Worm (Caenorhabditis elegans) whole organism, L3 larva: ENCODE results near the gene Y75B12A.2.

Experiments used
- R02D3.7 ChIP-seq: fragments of 150-350 bp; optimal IDR thresholded peaks from 2 replicates; lab custom pipeline; 2014; ENCODE audit warnings: missing biosample characterization, missing genetic modification characterization
- aly-2 ChIP-seq: fragments of 150-350 bp; optimal IDR thresholded peaks from 2 replicates; lab custom pipeline; 2014; ENCODE audit warnings: missing biosample characterization, missing genetic modification characterization
- ama-1 ChIP-seq: fragments of 150-350 bp; optimal IDR thresholded peaks from 2 replicates; lab custom pipeline; 2018
- ceh-16 ChIP-seq: sonication (generic microtip); optimal IDR thresholded peaks from 2 replicates; lab custom pipeline; 2017; ENCODE audit warnings: missing biosample characterization, missing genetic modification characterization
- ceh-28 ChIP-seq: fragments of 150-350 bp; optimal IDR thresholded peaks from 2 replicates; lab custom pipeline; 2014; ENCODE audit warnings: missing biosample characterization, missing genetic modification reagents, missing genetic modification characterization
- ceh-82 ChIP-seq: fragments of 150-350 bp; optimal IDR thresholded peaks from 2 replicates; lab custom pipeline; 2014; ENCODE audit warnings: missing biosample characterization, missing genetic modification characterization
- ceh-9 ChIP-seq: sonication (generic microtip); optimal IDR thresholded peaks from 2 replicates; lab custom pipeline; 2018; ENCODE audit warnings: missing biosample characterization, missing genetic modification characterization
- daf-12 ChIP-seq: fragments of 150-350 bp; optimal IDR thresholded peaks from 2 replicates; lab custom pipeline; 2014; ENCODE audit warnings: missing biosample characterization, missing genetic modification reagents, missing genetic modification characterization
- egl-27 ChIP-seq: sonication (generic microtip); optimal IDR thresholded peaks from 4 replicates; lab custom pipeline; 2017; ENCODE audit warnings: missing biosample characterization, missing genetic modification reagents, missing genetic modification characterization
- egl-5 ChIP-seq: fragments of 150-350 bp; optimal IDR thresholded peaks from 2 replicates; lab custom pipeline; 2017; ENCODE audit warnings: missing biosample characterization, missing genetic modification reagents, missing genetic modification characterization, inconsistent platforms
- elt-1 ChIP-seq: fragments of 150-350 bp; optimal IDR thresholded peaks from 2 replicates; lab custom pipeline; 2014; ENCODE audit warnings: missing biosample characterization, missing genetic modification characterization
- elt-2 ChIP-seq: sonication (generic microtip); optimal IDR thresholded peaks from 2 replicates; lab custom pipeline; 2016; ENCODE audit warnings: missing genetic modification reagents, mild to moderate bottlenecking, missing genetic modification characterization, missing compliant biosample characterization
- elt-3 ChIP-seq, 3 experiments: fragments of 150-350 bp in 1 of 3; sonication (generic microtip) in 2 of 3; optimal IDR thresholded peaks; 2 replicates in 2 of 3; 4 replicates in 1 of 3; lab custom pipeline; 2014 to 2017; ENCODE audit warnings: missing biosample characterization in 3 of 3, missing genetic modification characterization in 3 of 3
- fkh-10 ChIP-seq: sonication (generic microtip); optimal IDR thresholded peaks from 2 replicates; lab custom pipeline; 2017; ENCODE audit warnings: missing biosample characterization, missing genetic modification reagents, missing genetic modification characterization
- fkh-2 ChIP-seq: fragments of 150-350 bp; optimal IDR thresholded peaks from 2 replicates; lab custom pipeline; 2014; ENCODE audit warnings: missing biosample characterization, missing genetic modification reagents, missing genetic modification characterization
- fos-1 ChIP-seq: fragments of 150-350 bp; optimal IDR thresholded peaks from 2 replicates; lab custom pipeline; 2014; ENCODE audit warnings: missing biosample characterization, missing genetic modification characterization
- hmg-11 ChIP-seq: sonication (generic microtip); optimal IDR thresholded peaks from 2 replicates; lab custom pipeline; 2016; ENCODE audit warnings: missing genetic modification characterization, missing compliant biosample characterization
- jun-1 ChIP-seq: fragments of 150-350 bp; optimal IDR thresholded peaks from 2 replicates; lab custom pipeline; 2014; ENCODE audit warnings: missing biosample characterization, missing genetic modification reagents, missing genetic modification characterization
- lin-15B ChIP-seq: fragments of 150-350 bp; optimal IDR thresholded peaks from 2 replicates; lab custom pipeline; 2014; ENCODE audit warnings: missing biosample characterization, missing genetic modification characterization
- lin-39 ChIP-seq: fragments of 150-350 bp; optimal IDR thresholded peaks from 2 replicates; lab custom pipeline; 2018; ENCODE audit warnings: missing biosample characterization, missing genetic modification reagents, missing genetic modification characterization
- lsy-12 ChIP-seq: sonication (generic microtip); optimal IDR thresholded peaks from 2 replicates; lab custom pipeline; 2016; ENCODE audit warnings: mild to moderate bottlenecking, missing genetic modification characterization, missing compliant biosample characterization
- mdl-1 ChIP-seq: fragments of 150-350 bp; optimal IDR thresholded peaks from 2 replicates; lab custom pipeline; 2014; ENCODE audit warnings: missing biosample characterization, missing genetic modification characterization
- mml-1 ChIP-seq: fragments of 150-350 bp; sonication (generic microtip); optimal IDR thresholded peaks from 3 replicates; lab custom pipeline; 2014; ENCODE audit warnings: missing biosample characterization, missing genetic modification characterization
- nfya-1 ChIP-seq: sonication (generic microtip); optimal IDR thresholded peaks from 2 replicates; lab custom pipeline; 2017; ENCODE audit warnings: missing genetic modification characterization, mild to moderate bottlenecking, missing compliant biosample characterization, antibody characterized with exemption, moderate library complexity; ENCODE audit not compliant: insufficient read depth
- nhr-11 ChIP-seq: fragments of 150-350 bp; optimal IDR thresholded peaks from 2 replicates; lab custom pipeline; 2014; ENCODE audit warnings: missing biosample characterization, missing genetic modification characterization
- nhr-12 ChIP-seq: fragments of 150-350 bp; optimal IDR thresholded peaks from 2 replicates; lab custom pipeline; 2014; ENCODE audit warnings: missing biosample characterization, missing genetic modification characterization
- nhr-237 ChIP-seq: fragments of 150-350 bp; optimal IDR thresholded peaks from 2 replicates; lab custom pipeline; 2014; ENCODE audit warnings: missing biosample characterization, missing genetic modification characterization
- nhr-25 ChIP-seq: sonication (generic microtip); optimal IDR thresholded peaks from 2 replicates; lab custom pipeline; 2017; ENCODE audit warnings: missing biosample characterization, missing genetic modification characterization
- nhr-43 ChIP-seq: sonication (generic microtip); optimal IDR thresholded peaks from 2 replicates; lab custom pipeline; 2016; ENCODE audit warnings: mild to moderate bottlenecking, missing genetic modification characterization, missing compliant biosample characterization; ENCODE audit not compliant: poor library complexity, severe bottlenecking
- nhr-67 ChIP-seq: fragments of 150-350 bp; optimal IDR thresholded peaks from 2 replicates; lab custom pipeline; 2014; ENCODE audit warnings: missing biosample characterization, missing genetic modification characterization
- nhr-76 ChIP-seq: fragments of 150-350 bp; sonication (generic microtip); optimal IDR thresholded peaks from 5 replicates; lab custom pipeline; 2014; ENCODE audit warnings: missing biosample characterization, missing genetic modification characterization
- nhr-77 ChIP-seq: fragments of 150-350 bp; optimal IDR thresholded peaks from 2 replicates; lab custom pipeline; 2014; ENCODE audit warnings: missing biosample characterization, missing genetic modification characterization
- pha-4 ChIP-seq: fragments of 150-350 bp; optimal IDR thresholded peaks from 2 replicates; lab custom pipeline; 2014; ENCODE audit warnings: missing biosample characterization, missing genetic modification reagents, missing genetic modification characterization
- pqm-1 ChIP-seq: fragments of 150-350 bp; optimal IDR thresholded peaks from 2 replicates; lab custom pipeline; 2017; ENCODE audit warnings: missing biosample characterization, missing genetic modification characterization, inconsistent platforms
- sea-2 ChIP-seq: fragments of 150-350 bp; sonication (generic microtip); optimal IDR thresholded peaks from 4 replicates; lab custom pipeline; 2014; ENCODE audit warnings: missing biosample characterization, missing genetic modification reagents, missing genetic modification characterization
- tbx-2 ChIP-seq: sonication (generic microtip); optimal IDR thresholded peaks from 2 replicates; lab custom pipeline; 2016; ENCODE audit warnings: mild to moderate bottlenecking, missing genetic modification characterization, missing compliant biosample characterization
- unc-62 ChIP-seq: fragments of 150-350 bp; sonication (generic microtip); optimal IDR thresholded peaks from 4 replicates; lab custom pipeline; 2014; ENCODE audit warnings: missing biosample characterization, missing genetic modification reagents, missing genetic modification characterization
- zag-1 ChIP-seq: fragments of 150-350 bp; optimal IDR thresholded peaks from 2 replicates; lab custom pipeline; 2014; ENCODE audit warnings: missing biosample characterization, missing genetic modification characterization
- ztf-11 ChIP-seq: fragments of 150-350 bp; optimal IDR thresholded peaks from 2 replicates; lab custom pipeline; 2014; ENCODE audit warnings: missing biosample characterization, missing genetic modification characterization
- ztf-4 ChIP-seq: fragments of 150-350 bp; optimal IDR thresholded peaks from 2 replicates; lab custom pipeline; 2014; ENCODE audit warnings: missing biosample characterization, missing genetic modification characterization

Gene Y75B12A.2

ce11 chrV:15136772-15137171 lies 27.4 kb downstream of the Y75B12A.2 start, which contains the start of gene aipl-1 (continued):
- no peak for TF ChIP-seq sea-2
- TF ChIP-seq nhr-77 (tag; lab: Kevin White, UChicago), result no peak
- TF ChIP-seq nhr-11 (tag; lab: Kevin White, UChicago), result no peak
- TF ChIP-seq lin-39 (tag; lab: Kevin White, UChicago), result peak; percentile 53
- TF ChIP-seq nhr-12 (tag; lab: Kevin White, UChicago), result no peak
- no peak for TF ChIP-seq fkh-2 (tag; lab: Kevin White, UChicago)
- no peak for TF ChIP-seq lsy-12 (tag; lab: Kevin White, UChicago)
- peak; percentile 60 for TF ChIP-seq fkh-10 (GFP tag; lab: Kevin White, UChicago)
- peak; percentile 95 for TF ChIP-seq pha-4 (tag; lab: Kevin White, UChicago)
- TF ChIP-seq nhr-25, result peak; percentile 66
- TF ChIP-seq nhr-43 (tag; lab: Kevin White, UChicago), result no peak
- TF ChIP-seq elt-1 (tag; lab: Kevin White, UChicago), result no peak
- no peak for TF ChIP-seq nhr-237 (tag; lab: Kevin White, UChicago)

DNA sequence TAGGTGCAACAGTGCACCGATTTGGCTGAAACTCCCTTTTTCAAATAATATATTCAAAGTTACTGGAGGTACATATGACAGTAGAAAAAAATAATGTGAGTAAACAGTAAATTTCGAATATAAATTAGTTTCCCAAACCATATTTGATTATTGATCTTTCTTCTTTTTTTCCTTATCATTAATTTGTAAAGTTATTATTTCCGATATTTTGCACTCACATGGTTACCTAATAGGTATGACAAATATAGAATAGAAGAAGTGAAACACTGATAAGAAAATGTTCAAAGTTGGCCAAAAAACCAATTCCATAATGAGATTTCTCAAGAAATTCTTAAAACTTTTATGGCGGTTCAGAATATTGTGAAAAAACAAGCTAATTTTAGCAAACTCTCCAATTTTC lies 30.5 kb downstream of the Y75B12A.2 start:
- TF ChIP-seq ztf-4 (tag; lab: Kevin White, UChicago), result no peak
- TF ChIP-seq pha-4 (tag; lab: Kevin White, UChicago), result peak; percentile 60
- TF ChIP-seq pqm-1 (tag; lab: Kevin White, UChicago), result peak; percentile 53
- peak; percentile 53 for TF ChIP-seq elt-2 (tag; lab: Kevin White, UChicago)

DNA sequence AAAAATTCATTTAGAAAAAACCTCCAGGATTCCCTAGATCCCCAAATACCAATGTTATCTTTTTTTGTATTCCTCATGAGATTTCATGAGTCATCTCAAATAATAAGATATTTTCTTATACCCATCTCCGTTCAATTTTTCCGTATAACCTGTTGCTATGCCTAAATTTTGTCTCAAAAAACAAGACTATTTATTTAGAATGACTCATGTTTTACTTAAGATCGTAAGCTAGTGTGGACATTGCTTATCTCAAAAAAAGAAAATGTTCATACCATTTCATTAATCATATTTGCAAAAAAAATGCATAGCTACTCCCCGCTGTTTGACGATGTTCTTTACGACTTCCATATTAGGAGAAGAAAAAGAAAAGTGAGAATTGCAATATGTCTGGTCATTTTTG lies 30.9 kb downstream of the Y75B12A.2 start, which contains the start of gene K08F9.3:
TSS of gene K08F9.3 (plus strand) at position 301 of the 400 bp plus-strand sequence.
- TF ChIP-seq lin-15B (tag; lab: Kevin White, UChicago), result no peak
- no peak for TF ChIP-seq egl-5
- TF ChIP-seq ztf-11 (tag; lab: Kevin White, UChicago), result no peak
- no peak for TF ChIP-seq nhr-12 (tag; lab: Kevin White, UChicago)
- no peak for TF ChIP-seq elt-2 (tag; lab: Kevin White, UChicago)
- TF ChIP-seq mml-1 (tag; lab: Kevin White, UChicago), result no peak
- TF ChIP-seq ztf-4 (tag; lab: Kevin White, UChicago), result no peak
- TF ChIP-seq aly-2 (tag; lab: Kevin White, UChicago), result no peak
- TF ChIP-seq nhr-25, result no peak
- no peak for TF ChIP-seq pqm-1 (tag; lab: Kevin White, UChicago)
- TF ChIP-seq ceh-82, result no peak
- TF ChIP-seq ceh-9, result no peak
- TF ChIP-seq nhr-76 (tag; lab: Kevin White, UChicago), result no peak
- no peak for TF ChIP-seq egl-27 (tag; lab: Kevin White, UChicago)
- no peak for TF ChIP-seq fos-1
- TF ChIP-seq, all 47 proteins: peak for 0

DNA sequence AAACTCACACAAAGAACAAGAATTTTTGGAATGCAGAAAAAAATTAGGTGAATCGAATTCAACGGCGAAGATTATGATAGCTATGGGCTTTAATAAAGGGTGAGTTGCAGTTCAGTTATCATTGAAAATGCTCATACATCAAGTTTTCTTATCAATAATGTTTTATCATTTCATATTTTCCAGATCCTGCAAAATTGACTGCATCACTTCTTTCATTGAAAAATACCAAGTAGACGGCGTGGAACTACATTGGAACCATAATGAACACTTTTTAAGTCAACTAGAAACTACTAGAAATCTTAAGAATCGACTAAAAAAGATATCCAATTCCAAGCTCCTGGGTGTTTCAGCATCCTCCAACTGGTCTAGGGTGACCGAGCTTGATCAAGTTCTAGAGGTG lies 33.9 kb downstream of the Y75B12A.2 start, which contains the start of gene K08F9.1:
TSS of gene K08F9.1 (minus strand) at position 101 of the 400 bp plus-strand sequence.
- TF ChIP-seq fkh-2 (tag; lab: Kevin White, UChicago) (no peak), egl-5 (no peak)
- TF ChIP-seq, all 47 proteins: peak for 0

DNA sequence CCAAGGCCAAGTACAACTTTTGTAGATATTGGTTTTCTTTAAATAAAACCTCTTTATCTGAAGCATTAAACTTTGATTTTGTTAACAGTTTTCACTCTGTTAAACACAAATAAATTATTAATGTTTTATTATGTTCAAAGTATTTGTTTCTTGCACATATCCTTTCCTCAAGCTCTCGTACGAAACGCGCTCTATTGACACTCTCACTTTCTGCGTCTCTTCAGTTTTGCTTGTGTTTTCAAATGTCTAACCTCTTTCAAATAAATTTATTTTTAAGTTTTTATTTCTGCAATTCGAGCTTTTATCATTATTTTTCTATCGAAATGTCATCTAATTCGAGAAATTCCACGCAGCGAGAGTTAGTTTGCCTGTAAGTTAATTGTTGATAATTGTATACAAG lies 34.4 kb downstream of the Y75B12A.2 start, which contains the start of gene K08F9.4:
TSS of gene K08F9.4 (plus strand) at position 222 of the 400 bp plus-strand sequence.
- TF ChIP-seq nhr-43 (tag; lab: Kevin White, UChicago) (peak; percentile 52), nhr-67 (tag; lab: Kevin White, UChicago) (no peak), ceh-16 (tag; lab: Kevin White, UChicago) (no peak), lsy-12 (tag; lab: Kevin White, UChicago) (no peak), nhr-25 (peak; percentile 49), ceh-9 (no peak), ama-1 (no peak), R02D3.7 (tag; lab: Kevin White, UChicago) (no peak), nhr-237 (tag; lab: Kevin White, UChicago) (no peak), fkh-10 (GFP tag; lab: Kevin White, UChicago) (no peak), nhr-77 (tag; lab: Kevin White, UChicago) (no peak), lin-15B (tag; lab: Kevin White, UChicago) (peak; percentile 87), nfya-1 (tag; lab: Kevin White, UChicago) (peak; percentile 71), nhr-11 (tag; lab: Kevin White, UChicago) (no peak), zag-1 (tag; lab: Kevin White, UChicago) (no peak), hmg-11 (peak; percentile 32), daf-12 (tag; lab: Kevin White, UChicago) (no peak), sea-2 (no peak), ztf-11 (tag; lab: Kevin White, UChicago) (no peak), egl-27 (tag; lab: Kevin White, UChicago) (no peak), elt-3 (tag; optimal IDR thresholded peaks at IDR 0.05; lab: Kevin White, UChicago) (no peak), elt-1 (tag; lab: Kevin White, UChicago) (no peak), lin-39 (tag; lab: Kevin White, UChicago) (no peak), ztf-4 (tag; lab: Kevin White, UChicago) (no peak), nhr-12 (tag; lab: Kevin White, UChicago) (no peak), aly-2 (tag; lab: Kevin White, UChicago) (no peak), fos-1 (no peak), tbx-2 (tag; lab: Kevin White, UChicago) (no peak), fkh-2 (tag; lab: Kevin White, UChicago) (no peak), ceh-28 (no peak), pqm-1 (tag; lab: Kevin White, UChicago) (no peak), unc-62 (GFP tag; lab: Kevin White, UChicago) (no peak), jun-1 (tag; lab: Kevin White, UChicago) (no peak), egl-5 (no peak), pha-4 (tag; lab: Kevin White, UChicago) (peak; percentile 93), mdl-1 (tag; lab: Kevin White, UChicago) (no peak)
